Worm (Caenorhabditis elegans): ENCODE measurements around the gene hal-3.

DNA sequence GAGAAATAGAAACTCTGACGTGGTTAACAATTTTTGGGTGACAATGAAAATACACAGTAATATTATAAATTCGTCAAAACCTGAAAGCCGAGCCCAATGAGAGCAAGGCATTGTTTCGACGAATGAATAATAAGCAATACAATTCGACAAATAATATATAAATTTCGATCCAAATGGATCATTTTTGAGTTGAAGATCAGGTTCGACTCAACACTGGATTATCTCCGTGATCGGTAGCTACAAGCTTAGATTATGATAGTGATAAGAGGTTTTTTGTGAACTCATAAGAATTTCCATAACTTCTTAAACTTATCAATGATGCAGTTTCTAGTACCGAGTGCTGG lies 949 bp upstream of the hal-3 start:
- TF ChIP-seq fkh-10 (GFP tag; optimal IDR thresholded peaks at IDR 0.05): no peak
- TF ChIP-seq nhr-11 (tag; optimal IDR thresholded peaks at IDR 0.05): no peak
- no peak for TF ChIP-seq nhr-25 (tag; optimal IDR thresholded peaks at IDR 0.05; ENCODE audit: borderline replicate concordance, insufficient read depth)
- no peak for TF ChIP-seq ceh-32 (tag; optimal IDR thresholded peaks at IDR 0.05; ENCODE audit: poor library complexity)
- TF ChIP-seq dpl-1 (GFP tag; optimal IDR thresholded peaks at IDR 0.05): no peak
- no peak for TF ChIP-seq snpc-1.2 (GFP tag; IDR thresholded peaks at IDR 0.05)
- no peak for TF ChIP-seq F49E8.2 (tag; optimal IDR thresholded peaks at IDR 0.05; ENCODE audit: borderline replicate concordance)
- peak; percentile 10 for TF ChIP-seq duxl-1 (tag; optimal IDR thresholded peaks at IDR 0.05; ENCODE audit: poor library complexity)
- no peak for TF ChIP-seq nhr-237 (tag; optimal IDR thresholded peaks at IDR 0.05)
- TF ChIP-seq ama-1 (optimal IDR thresholded peaks at IDR 0.05): no peak
- TF ChIP-seq jun-1 (tag; optimal IDR thresholded peaks at IDR 0.05): no peak
- no peak for TF ChIP-seq T20F7.1 (GFP tag; optimal IDR thresholded peaks at IDR 0.05)
- TF ChIP-seq R02D3.7 (tag; optimal IDR thresholded peaks at IDR 0.05): no peak
- TF ChIP-seq Y105C5A.15 (GFP tag; IDR thresholded peaks at IDR 0.05): no peak

Measured in whole organism, L4 larva.